Worm (Caenorhabditis elegans): ENCODE data around the gene Y62E10A.23.
A peak's percentile ranks its signal among the peaks of the same experiment; 100 is the strongest.

The Y62E10A.23 gene

DNA sequence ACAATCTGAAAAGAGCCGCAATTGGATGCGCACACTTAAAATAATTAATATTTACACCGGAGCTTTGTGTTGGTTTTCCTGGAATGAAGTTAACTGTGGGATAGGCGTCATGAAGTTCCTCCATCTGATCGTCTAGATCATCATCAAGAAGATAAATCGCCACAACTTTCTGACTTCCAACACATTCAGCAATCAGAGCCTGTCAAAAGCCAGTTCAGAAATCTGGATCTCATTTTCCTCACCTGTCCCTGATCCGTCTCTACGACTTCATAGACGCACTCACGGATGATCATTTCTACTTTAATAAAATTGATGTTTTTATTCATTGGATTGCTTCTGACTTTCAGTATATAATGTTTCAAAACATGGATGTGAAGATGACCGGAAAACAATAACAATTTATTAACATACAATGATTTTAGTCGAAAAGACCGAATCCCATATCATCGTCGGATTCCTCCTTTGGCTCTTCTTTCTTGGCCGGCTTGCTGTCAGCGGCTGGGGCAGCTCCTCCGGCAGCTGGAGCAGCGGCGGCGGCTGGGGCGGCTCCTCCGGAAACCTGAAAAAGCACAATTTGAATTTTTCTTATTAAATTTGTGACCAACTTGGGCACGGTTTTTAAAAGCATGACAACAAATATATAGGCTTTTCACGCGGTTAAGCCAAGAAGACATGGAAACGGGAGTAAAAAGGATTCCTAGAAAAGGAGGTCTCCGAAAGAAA is 16.8 kb upstream of the Y62E10A.23 start, which contains the start of gene agt-1:
agt-1 (minus strand) TSS at position 293 of the 723 bp plus-strand sequence.
- TF ChIP-seq elt-4 (tag; optimal IDR thresholded peaks at IDR 0.05) = no peak
- TF ChIP-seq che-1 (tag; optimal IDR thresholded peaks at IDR 0.05) = no peak
- no peak for TF ChIP-seq zip-5 (tag; optimal IDR thresholded peaks at IDR 0.05)
- no peak for TF ChIP-seq K02D7.2 (tag; optimal IDR thresholded peaks at IDR 0.05)
- no peak for TF ChIP-seq fkh-6 (tag; optimal IDR thresholded peaks at IDR 0.05)
- TF ChIP-seq ets-4 (tag; optimal IDR thresholded peaks at IDR 0.05) = no peak
- no peak for TF ChIP-seq ceh-48 (tag; optimal IDR thresholded peaks at IDR 0.05)
- no peak for TF ChIP-seq pha-2 (tag; optimal IDR thresholded peaks at IDR 0.05)
- no peak for TF ChIP-seq lim-6 (tag; optimal IDR thresholded peaks at IDR 0.05)
- TF ChIP-seq ceh-24 (tag; optimal IDR thresholded peaks at IDR 0.05) = no peak
- no peak for TF ChIP-seq rnt-1 (tag; optimal IDR thresholded peaks at IDR 0.05)
- no peak for TF ChIP-seq sox-2 (GFP tag; IDR thresholded peaks at IDR 0.05)
- no peak for TF ChIP-seq ceh-18 (tag; optimal IDR thresholded peaks at IDR 0.05)
- no peak for TF ChIP-seq lin-11 (tag; optimal IDR thresholded peaks at IDR 0.05)
- TF ChIP-seq syd-9 (tag; optimal IDR thresholded peaks at IDR 0.05) = no peak
- TF ChIP-seq unc-55 (GFP tag; optimal IDR thresholded peaks at IDR 0.05) = no peak
- TF ChIP-seq nhr-11 (tag; optimal IDR thresholded peaks at IDR 0.05) = no peak
- no peak for TF ChIP-seq dve-1 (tag; optimal IDR thresholded peaks at IDR 0.05)
- no peak for TF ChIP-seq ceh-6 (GFP tag; optimal IDR thresholded peaks at IDR 0.05)

DNA sequence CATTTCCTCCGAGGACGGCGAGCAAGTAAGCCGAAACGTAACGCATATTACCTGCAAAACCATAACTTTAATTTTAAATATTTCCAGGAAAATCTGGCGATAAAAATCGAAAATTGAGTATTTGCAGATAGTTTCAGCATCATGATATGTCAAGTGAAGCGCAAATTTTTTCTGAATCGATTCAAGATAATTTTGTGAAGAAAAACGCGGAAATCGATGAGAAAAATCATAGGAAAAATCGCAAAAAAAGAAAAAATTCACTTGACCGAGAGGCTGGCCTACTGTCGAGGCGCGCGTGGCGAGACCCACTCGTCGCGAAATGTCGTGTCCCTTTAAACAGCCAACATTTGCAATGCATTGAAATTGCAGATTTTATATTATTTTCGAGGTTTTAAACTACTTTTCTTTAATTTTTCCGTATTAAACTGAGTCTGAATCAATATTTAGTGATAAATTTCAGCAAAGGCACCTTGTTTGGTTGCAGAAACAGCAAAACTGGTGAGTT is 15.8 kb upstream of the Y62E10A.23 start, which contains the start of the genes rla-2, popl-7 and Y62E10A.24:
rla-2 (minus strand) TSS at position 51 of the 505 bp plus-strand sequence.
popl-7 (plus strand) TSS at position 455 of the 505 bp plus-strand sequence.
Y62E10A.24 (plus strand) TSS at position 476 of the 505 bp plus-strand sequence.
- TF ChIP-seq K02D7.2 (tag; optimal IDR thresholded peaks at IDR 0.05) = no peak
- no peak for TF ChIP-seq unc-86 (tag; optimal IDR thresholded peaks at IDR 0.05)
- no peak for TF ChIP-seq sox-4 (tag; optimal IDR thresholded peaks at IDR 0.05)
- no peak for TF ChIP-seq fax-1 (tag; optimal IDR thresholded peaks at IDR 0.05)

DNA sequence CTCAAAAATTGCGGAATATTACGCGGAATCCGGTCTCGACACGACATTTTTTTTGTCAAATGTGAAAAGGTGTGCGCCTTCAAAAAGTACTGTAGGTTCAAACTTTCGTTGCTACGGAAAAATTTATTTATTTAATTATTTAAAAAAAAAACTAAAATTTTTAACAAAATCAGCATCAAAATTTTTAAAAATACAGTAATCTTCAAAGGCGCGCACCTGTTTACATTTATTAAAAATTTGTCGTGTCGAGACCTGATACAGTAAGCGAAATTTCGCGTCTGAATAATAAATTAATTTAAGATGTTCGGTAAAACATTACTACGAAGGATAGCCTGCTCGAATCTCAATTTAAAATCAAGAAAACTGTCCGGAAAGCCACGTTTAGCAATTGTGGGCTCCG is 14.4 kb upstream of the Y62E10A.23 start, which contains the start of gene Y62E10A.6:
Y62E10A.6 (plus strand) TSS at position 301 of the 400 bp plus-strand sequence.
- TF ChIP-seq fax-1 (tag; optimal IDR thresholded peaks at IDR 0.05) (no peak), tbx-7 (tag; optimal IDR thresholded peaks at IDR 0.05) (no peak), eyg-1 (tag; optimal IDR thresholded peaks at IDR 0.05) (no peak), hlh-30 (tag; optimal IDR thresholded peaks at IDR 0.05; ENCODE audit: insufficient read depth) (no peak), sox-2 (GFP tag; IDR thresholded peaks at IDR 0.05) (no peak), ceh-9 (tag; optimal IDR thresholded peaks at IDR 0.05) (no peak), zip-5 (tag; optimal IDR thresholded peaks at IDR 0.05) (no peak), T23F11.4 (GFP tag; optimal IDR thresholded peaks at IDR 0.05) (no peak), sdc-2 (tag; optimal IDR thresholded peaks at IDR 0.05) (no peak), odd-2 (tag; optimal IDR thresholded peaks at IDR 0.05) (no peak), unc-86 (tag; optimal IDR thresholded peaks at IDR 0.05) (no peak), C38D4.7 (GFP tag; optimal IDR thresholded peaks at IDR 0.05) (no peak), ceh-6 (GFP tag; optimal IDR thresholded peaks at IDR 0.05) (no peak), unc-55 (GFP tag; optimal IDR thresholded peaks at IDR 0.05) (no peak), hlh-6 (tag; optimal IDR thresholded peaks at IDR 0.05) (no peak), ceh-14 (tag; optimal IDR thresholded peaks at IDR 0.05) (no peak), ceh-24 (tag; optimal IDR thresholded peaks at IDR 0.05) (no peak), ceh-2 (tag; optimal IDR thresholded peaks at IDR 0.05) (no peak)

DNA sequence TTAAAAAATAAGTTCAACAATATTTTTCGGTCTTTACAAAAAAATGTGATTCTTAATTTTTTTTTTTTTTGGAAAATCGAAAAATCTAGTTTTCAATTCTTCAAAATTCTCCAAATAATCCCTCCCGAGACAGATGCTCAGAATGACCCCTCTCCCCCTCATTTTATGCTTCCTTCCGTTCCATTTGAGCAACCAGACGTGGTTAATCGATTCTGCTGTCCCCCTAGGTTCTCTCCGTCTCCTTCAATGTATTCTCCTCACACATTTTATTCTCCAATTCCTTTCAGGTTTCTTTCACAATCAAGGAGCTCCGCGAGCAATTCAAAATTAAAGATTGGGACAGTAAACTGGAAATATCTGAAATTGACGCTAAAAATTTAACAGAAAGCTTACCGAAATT is 11.2 kb upstream of the Y62E10A.23 start:
- TF ChIP-seq ceh-48 (tag; optimal IDR thresholded peaks at IDR 0.05) (peak; percentile 54), pros-1 (tag; optimal IDR thresholded peaks at IDR 0.05) (no peak), pha-4 (tag; optimal IDR thresholded peaks at IDR 0.05) (no peak), ceh-19 (GFP tag; optimal IDR thresholded peaks at IDR 0.05) (no peak), che-1 (tag; optimal IDR thresholded peaks at IDR 0.05) (no peak)
